Worm (Caenorhabditis elegans): ENCODE results near the gene fbxa-10.

fbxa-10 gene

DNA sequence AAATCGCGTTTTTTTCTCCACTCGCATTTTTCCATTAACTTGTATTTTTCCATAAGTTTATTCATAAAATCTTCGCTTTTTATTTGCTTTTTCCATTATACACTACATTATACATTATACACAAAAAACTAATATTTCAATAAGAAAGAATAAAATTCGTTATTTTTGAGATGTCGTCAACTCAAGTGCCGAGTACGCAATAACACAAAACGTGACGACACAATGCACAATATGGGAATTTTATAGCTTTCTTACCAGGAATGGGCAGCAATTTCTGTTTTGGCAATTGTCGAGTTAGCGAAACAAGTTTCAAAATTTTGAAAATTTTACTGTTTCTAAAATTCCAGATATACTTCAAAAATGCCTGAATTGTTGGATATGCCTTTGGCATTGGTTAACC, at the start of gene fbxa-10:
Gene fbxa-10, plus strand, starts transcription at position 207 of the 400 bp plus-strand sequence.
- no peak for TF ChIP-seq flt-1 (GFP tag; IDR thresholded peaks at IDR 0.05)
- no peak for TF ChIP-seq cog-1 (tag; optimal IDR thresholded peaks at IDR 0.05)
- TF ChIP-seq ztf-29 (GFP tag; IDR thresholded peaks at IDR 0.05) = no peak
- TF ChIP-seq tab-1 (GFP tag; IDR thresholded peaks at IDR 0.05) = no peak
- no peak for TF ChIP-seq T22C8.4 (GFP tag; IDR thresholded peaks at IDR 0.05)
- no peak for TF ChIP-seq klf-2 (GFP tag; conservative IDR thresholded peaks at IDR 0.05)

DNA sequence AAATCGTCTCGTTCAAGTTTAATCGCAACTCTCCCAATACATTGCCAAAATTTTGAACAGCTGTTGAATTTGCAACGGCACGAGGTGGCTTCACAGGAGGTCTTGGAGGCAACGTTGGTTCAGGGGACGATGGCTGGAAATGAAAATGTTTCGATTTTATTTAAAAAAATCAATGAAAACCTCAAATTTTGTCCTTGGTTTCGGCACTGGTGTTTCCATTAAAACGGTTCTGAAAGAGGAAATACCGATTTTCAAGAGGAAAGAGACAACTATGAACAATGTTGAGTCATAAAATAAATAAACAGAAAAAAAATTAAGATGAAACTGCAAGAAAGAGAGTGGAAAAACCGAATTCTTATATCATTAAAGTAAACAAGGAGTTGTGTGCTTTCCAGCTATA, 44.9 kb upstream of the fbxa-10 start, which contains the start of gene F23H11.4:
Gene F23H11.4, minus strand, starts transcription at position 229 of the 400 bp plus-strand sequence.
- TF ChIP-seq ztf-29 (GFP tag; IDR thresholded peaks at IDR 0.05) (no peak), T22C8.4 (GFP tag; IDR thresholded peaks at IDR 0.05) (no peak), ref-1 (GFP tag; conservative IDR thresholded peaks at IDR 0.05) (no peak), tab-1 (GFP tag; IDR thresholded peaks at IDR 0.05) (no peak), flt-1 (GFP tag; IDR thresholded peaks at IDR 0.05) (no peak), med-1 (GFP tag; optimal IDR thresholded peaks at IDR 0.05; ENCODE audit: insufficient read depth) (no peak), ztf-23 (GFP tag; IDR thresholded peaks at IDR 0.05) (no peak), cog-1 (tag; optimal IDR thresholded peaks at IDR 0.05) (no peak), klf-2 (GFP tag; conservative IDR thresholded peaks at IDR 0.05) (no peak)

- TF ChIP-seq ztf-23 (GFP tag; IDR thresholded peaks at IDR 0.05) = no peak
- TF ChIP-seq tab-1 (GFP tag; IDR thresholded peaks at IDR 0.05) = no peak
- TF ChIP-seq ref-1 (GFP tag; conservative IDR thresholded peaks at IDR 0.05) = no peak
- TF ChIP-seq T22C8.4 (GFP tag; IDR thresholded peaks at IDR 0.05) = no peak
- TF ChIP-seq flt-1 (GFP tag; IDR thresholded peaks at IDR 0.05) = no peak
These were observed 44.2 kb upstream of the fbxa-10 start for ce11 chrIII:907990-908389.

DNA sequence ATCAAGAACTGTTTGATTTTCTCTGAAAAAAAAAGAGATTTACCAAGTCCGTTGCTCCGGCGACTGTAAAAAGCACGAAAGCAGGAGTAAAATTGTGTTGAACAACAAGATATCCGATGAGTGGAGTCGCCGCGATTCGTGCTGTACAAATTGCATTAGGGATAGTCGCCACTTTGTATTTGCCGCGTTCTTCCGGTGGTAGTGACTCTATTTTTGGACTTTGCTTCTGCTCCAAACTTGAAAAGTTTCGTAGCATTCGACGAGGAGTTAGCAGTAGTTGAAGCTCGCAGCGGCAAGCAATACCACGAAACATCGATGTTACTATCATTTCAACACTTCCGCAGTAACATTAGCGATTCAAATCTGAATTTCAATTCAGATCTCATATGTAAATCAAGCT, 42.6 kb upstream of the fbxa-10 start, which contains the start of gene crls-1:
Gene crls-1, minus strand, starts transcription at position 363 of the 400 bp plus-strand sequence.
- TF ChIP-seq T22C8.4 (GFP tag; IDR thresholded peaks at IDR 0.05) = no peak
- no peak for TF ChIP-seq klf-2 (GFP tag; conservative IDR thresholded peaks at IDR 0.05)
- no peak for TF ChIP-seq flt-1 (GFP tag; IDR thresholded peaks at IDR 0.05)
- no peak for TF ChIP-seq tab-1 (GFP tag; IDR thresholded peaks at IDR 0.05)
- TF ChIP-seq ztf-23 (GFP tag; IDR thresholded peaks at IDR 0.05) = no peak
- TF ChIP-seq ztf-29 (GFP tag; IDR thresholded peaks at IDR 0.05) = no peak
- no peak for TF ChIP-seq med-1 (GFP tag; optimal IDR thresholded peaks at IDR 0.05; ENCODE audit: insufficient read depth)
- TF ChIP-seq cog-1 (tag; optimal IDR thresholded peaks at IDR 0.05) = no peak
- no peak for TF ChIP-seq ref-1 (GFP tag; conservative IDR thresholded peaks at IDR 0.05)

DNA sequence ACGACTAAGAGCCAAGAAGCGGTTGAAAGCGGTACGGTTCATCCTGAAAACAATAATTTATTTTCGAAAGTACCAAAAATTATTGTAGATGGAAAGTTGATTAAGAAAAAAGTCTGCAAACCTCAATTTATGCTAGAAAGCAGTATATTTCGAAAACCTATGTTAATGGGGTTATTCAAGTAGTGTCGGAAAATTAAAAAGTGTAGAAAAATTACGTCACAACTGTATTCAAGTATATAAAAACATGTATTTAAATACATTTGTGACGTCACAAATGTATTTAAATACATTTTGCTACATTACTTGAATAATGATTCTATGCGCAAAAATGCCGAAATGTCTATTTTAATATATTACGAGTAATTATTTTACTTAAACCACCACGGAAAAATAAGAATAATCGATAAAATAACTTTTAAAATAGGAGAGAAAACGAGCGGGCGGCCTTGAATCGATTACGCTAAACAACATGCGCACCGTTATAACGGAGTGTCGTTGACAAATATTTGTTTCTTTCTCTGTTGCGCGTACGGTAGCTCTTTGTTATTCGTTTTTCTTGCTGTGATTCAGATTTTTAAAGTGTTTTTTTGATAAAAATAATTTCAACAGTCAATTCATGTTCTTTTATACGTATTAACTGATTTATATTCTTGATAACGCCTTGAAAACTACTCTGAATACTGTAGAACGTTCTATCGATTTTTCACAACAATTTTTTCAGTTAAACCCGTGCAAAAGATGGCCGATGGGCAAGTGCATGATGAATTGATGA, 41.5 kb upstream of the fbxa-10 start, which contains the start of the genes F23H11.5 and bra-2:
Gene F23H11.5, minus strand, starts transcription at position 51 of the 772 bp plus-strand sequence.
Gene bra-2, plus strand, starts transcription at position 722 of the 772 bp plus-strand sequence.
- TF ChIP-seq ztf-29 (GFP tag; IDR thresholded peaks at IDR 0.05) (no peak), med-1 (GFP tag; optimal IDR thresholded peaks at IDR 0.05; ENCODE audit: insufficient read depth) (no peak), ztf-23 (GFP tag; IDR thresholded peaks at IDR 0.05) (no peak), tab-1 (GFP tag; IDR thresholded peaks at IDR 0.05) (no peak), cog-1 (tag; optimal IDR thresholded peaks at IDR 0.05) (no peak), T22C8.4 (GFP tag; IDR thresholded peaks at IDR 0.05) (no peak), ref-1 (GFP tag; conservative IDR thresholded peaks at IDR 0.05) (no peak), flt-1 (GFP tag; IDR thresholded peaks at IDR 0.05) (no peak), klf-2 (GFP tag; conservative IDR thresholded peaks at IDR 0.05) (no peak)

DNA sequence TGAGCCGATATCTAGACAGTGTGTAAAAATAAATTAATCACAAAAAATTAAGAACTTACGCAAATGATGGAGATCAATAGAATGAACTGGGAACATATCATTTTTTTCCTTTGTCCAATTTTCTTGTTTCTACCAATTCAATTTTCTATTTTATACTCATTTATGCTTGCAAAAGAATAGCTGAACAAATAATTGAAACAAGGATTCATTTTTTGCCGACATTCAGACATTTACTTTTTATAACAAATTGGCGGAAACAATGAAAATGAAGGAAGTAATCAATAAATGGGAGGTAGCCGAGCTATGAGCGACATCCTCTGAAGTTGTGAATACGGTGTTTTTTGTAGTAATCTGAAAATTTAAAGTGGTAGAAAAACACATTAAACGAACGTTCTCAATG, 35.3 kb upstream of the fbxa-10 start, which contains the start of gene idpp-13:
Gene idpp-13, minus strand, starts transcription at position 101 of the 400 bp plus-strand sequence.
- TF ChIP-seq ztf-29 (GFP tag; IDR thresholded peaks at IDR 0.05) = no peak

DNA sequence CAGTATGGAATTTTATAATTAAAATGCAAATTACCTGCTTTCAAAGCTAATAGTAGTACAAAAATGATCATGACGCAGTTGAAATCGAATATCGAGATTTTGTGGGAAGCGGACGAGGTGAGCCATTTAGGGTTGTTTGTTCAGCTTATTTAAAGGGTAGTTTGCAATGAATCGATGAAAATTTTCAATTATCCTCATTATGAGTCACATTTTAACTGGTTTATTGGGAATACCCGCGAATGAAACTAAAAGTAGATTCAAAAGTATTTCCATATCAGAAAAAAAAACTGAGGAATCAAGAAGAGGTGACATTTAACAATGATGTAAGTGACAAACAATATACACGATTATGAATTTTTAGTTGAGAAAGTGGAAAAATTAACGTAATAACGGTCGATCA, 32.9 kb upstream of the fbxa-10 start, which contains the start of gene F23H11.7:
Gene F23H11.7, minus strand, starts transcription at position 101 of the 400 bp plus-strand sequence.
- no peak for TF ChIP-seq tab-1 (GFP tag; IDR thresholded peaks at IDR 0.05)
- TF ChIP-seq ztf-23 (GFP tag; IDR thresholded peaks at IDR 0.05) = no peak
- TF ChIP-seq T22C8.4 (GFP tag; IDR thresholded peaks at IDR 0.05) = no peak
- no peak for TF ChIP-seq ztf-29 (GFP tag; IDR thresholded peaks at IDR 0.05)
- no peak for TF ChIP-seq cog-1 (tag; optimal IDR thresholded peaks at IDR 0.05)
- TF ChIP-seq flt-1 (GFP tag; IDR thresholded peaks at IDR 0.05) = no peak
- TF ChIP-seq med-1 (GFP tag; optimal IDR thresholded peaks at IDR 0.05; ENCODE audit: insufficient read depth) = no peak

ce11 chrIII:926216-926615, 26.0 kb upstream of the fbxa-10 start, which contains the start of gene pef-1:
Gene pef-1, minus strand, starts transcription at chrIII:926316.
- TF ChIP-seq tab-1 (GFP tag; IDR thresholded peaks at IDR 0.05) = no peak
- TF ChIP-seq med-1 (GFP tag; optimal IDR thresholded peaks at IDR 0.05; ENCODE audit: insufficient read depth) = no peak
- no peak for TF ChIP-seq ref-1 (GFP tag; conservative IDR thresholded peaks at IDR 0.05)
- no peak for TF ChIP-seq klf-2 (GFP tag; conservative IDR thresholded peaks at IDR 0.05)
- TF ChIP-seq cog-1 (tag; optimal IDR thresholded peaks at IDR 0.05) = no peak
- TF ChIP-seq ztf-23 (GFP tag; IDR thresholded peaks at IDR 0.05) = no peak
- no peak for TF ChIP-seq ztf-29 (GFP tag; IDR thresholded peaks at IDR 0.05)
- no peak for TF ChIP-seq T22C8.4 (GFP tag; IDR thresholded peaks at IDR 0.05)
- no peak for TF ChIP-seq flt-1 (GFP tag; IDR thresholded peaks at IDR 0.05)

- TF ChIP-seq cog-1 (tag; optimal IDR thresholded peaks at IDR 0.05) = peak; percentile 33
These were observed 20.8 kb upstream of the fbxa-10 start for ce11 chrIII:931405-931804.

DNA sequence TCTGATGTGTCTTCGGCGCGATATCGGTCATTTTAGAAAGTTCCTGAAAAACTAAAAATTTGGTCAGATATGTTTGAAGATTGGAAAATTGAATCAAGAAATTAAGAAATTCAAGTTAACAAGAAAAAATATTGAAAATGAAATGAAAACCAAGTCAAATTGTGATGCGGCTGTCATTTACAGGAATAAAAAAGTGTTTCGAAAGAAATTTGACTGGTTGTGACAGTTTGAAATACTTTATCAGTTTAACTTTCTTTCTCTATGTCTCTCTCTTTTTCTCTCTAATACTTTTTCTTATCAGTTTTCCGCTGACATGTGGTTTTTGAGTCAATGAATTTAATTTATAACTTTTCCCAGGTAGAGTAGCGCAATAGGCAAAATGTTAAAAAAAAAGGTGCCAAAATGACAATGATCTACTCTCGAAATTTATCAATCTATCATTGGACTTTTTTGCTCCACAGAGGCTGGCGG, 16.1 kb upstream of the fbxa-10 start, which contains the start of gene fbxa-55:
Gene fbxa-55, minus strand, starts transcription at position 51 of the 471 bp plus-strand sequence.
- no peak for TF ChIP-seq flt-1 (GFP tag; IDR thresholded peaks at IDR 0.05)
- TF ChIP-seq tab-1 (GFP tag; IDR thresholded peaks at IDR 0.05) = no peak
- no peak for TF ChIP-seq cog-1 (tag; optimal IDR thresholded peaks at IDR 0.05)
- no peak for TF ChIP-seq T22C8.4 (GFP tag; IDR thresholded peaks at IDR 0.05)
- TF ChIP-seq klf-2 (GFP tag; conservative IDR thresholded peaks at IDR 0.05) = no peak
- no peak for TF ChIP-seq ref-1 (GFP tag; conservative IDR thresholded peaks at IDR 0.05)
- TF ChIP-seq med-1 (GFP tag; optimal IDR thresholded peaks at IDR 0.05; ENCODE audit: insufficient read depth) = no peak
- no peak for TF ChIP-seq ztf-29 (GFP tag; IDR thresholded peaks at IDR 0.05)
- TF ChIP-seq ztf-23 (GFP tag; IDR thresholded peaks at IDR 0.05) = no peak
